Fruit fly (Drosophila melanogaster): Measurements from ENCODE around the gene Eig71Ef.

Eig71Ef gene

DNA sequence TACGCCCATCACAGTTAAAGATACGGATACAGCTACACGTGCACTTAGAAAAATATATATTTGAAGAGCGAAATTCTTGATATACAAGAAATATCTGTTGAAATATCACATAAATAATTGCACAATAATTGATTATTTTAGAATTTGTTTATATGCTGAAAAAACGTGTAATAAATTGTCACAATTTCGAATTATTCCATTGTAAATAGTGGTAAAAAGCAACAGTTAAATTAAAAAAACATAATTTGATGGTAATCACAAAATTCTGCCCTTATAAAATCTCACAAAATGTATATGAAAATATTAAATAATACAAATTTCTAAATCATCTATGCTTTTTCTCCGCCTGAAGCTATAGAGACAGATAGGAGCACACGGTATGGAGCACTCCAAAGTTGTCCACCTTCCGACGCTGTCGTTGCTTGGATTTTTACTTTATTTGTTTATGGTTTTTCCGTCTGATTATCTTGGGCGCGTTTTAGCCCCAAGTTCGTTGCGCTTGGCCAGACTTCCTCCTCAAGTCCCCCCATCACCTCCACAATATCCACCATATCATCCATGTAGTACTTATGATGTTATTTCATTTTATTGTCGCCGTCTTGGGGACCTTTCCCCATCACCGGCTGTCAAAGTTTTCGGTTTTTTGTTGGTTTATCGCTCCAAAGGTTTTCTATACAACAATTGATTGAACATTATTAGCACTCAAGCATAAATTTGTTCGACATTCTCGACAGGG is 47.2 kb upstream of the Eig71Ef start (continued):
- no peak for TF ChIP-seq Elba2 (GFP tag; optimal IDR thresholded peaks at IDR 0.05)
- TF ChIP-seq caup (GFP tag; optimal IDR thresholded peaks at IDR 0.05; ENCODE audit: severe bottlenecking) = no peak
- TF ChIP-seq Ravus (GFP tag; IDR thresholded peaks at IDR 0.05) = no peak
- TF ChIP-seq Kr (GFP tag; optimal IDR thresholded peaks at IDR 0.05) = no peak
- TF ChIP-seq E2f2 (GFP tag; IDR thresholded peaks at IDR 0.05) = peak; percentile 9; the same call in 1 of the 2 replicates
- TF ChIP-seq ind (GFP tag; optimal IDR thresholded peaks at IDR 0.05) = peak; percentile 50
- TF ChIP-seq CG17829 (tag; optimal IDR thresholded peaks at IDR 0.05) = peak; percentile 74
- TF ChIP-seq unc-4 (GFP tag; IDR thresholded peaks at IDR 0.05; ENCODE audit: partially characterized antibody) = no peak
- no peak for TF ChIP-seq wek (GFP tag; optimal IDR thresholded peaks at IDR 0.05)
- peak; percentile 69 for TF ChIP-seq CG18619 (GFP tag; optimal IDR thresholded peaks at IDR 0.05)
- peak; percentile 85 for TF ChIP-seq CG10979 (tag; optimal IDR thresholded peaks at IDR 0.05)
- TF ChIP-seq hth (optimal IDR thresholded peaks at IDR 0.05) = no peak
- peak; percentile 68 for TF ChIP-seq Hr3 (GFP tag; optimal IDR thresholded peaks at IDR 0.05)
- TF ChIP-seq Dip2 (GFP tag; IDR thresholded peaks at IDR 0.05) = no peak
- TF ChIP-seq CG6654 (GFP tag; optimal IDR thresholded peaks at IDR 0.05) = peak; percentile 40
- no peak for TF ChIP-seq MTF-1 (GFP tag; optimal IDR thresholded peaks at IDR 0.05; ENCODE audit: borderline replicate concordance)
- TF ChIP-seq MBD-R2 (GFP tag; IDR thresholded peaks at IDR 0.05) = no peak
- TF ChIP-seq CG2120 (GFP tag; optimal IDR thresholded peaks at IDR 0.05) = peak; percentile 38
- TF ChIP-seq CG2678 (tag; optimal IDR thresholded peaks at IDR 0.05) = peak; percentile 80
- peak; percentile 25 for TF ChIP-seq lilli (GFP tag; optimal IDR thresholded peaks at IDR 0.05)
- no peak for TF ChIP-seq HmgD (GFP tag; optimal IDR thresholded peaks at IDR 0.05)
- no peak for TF ChIP-seq slbo (GFP tag; IDR thresholded peaks at IDR 0.05)
- peak in 1 of 2 experiments; percentile 73 for TF ChIP-seq Hr51 (GFP tag; optimal IDR thresholded peaks at IDR 0.05)
- TF ChIP-seq hbn (GFP tag; IDR thresholded peaks at IDR 0.05; ENCODE audit: partially characterized antibody) = no peak
- TF ChIP-seq Oli (tag; optimal IDR thresholded peaks at IDR 0.05) = peak; percentile 73
- no peak for TF ChIP-seq pan (optimal IDR thresholded peaks at IDR 0.05)
- no peak for TF ChIP-seq pan (GFP tag; optimal IDR thresholded peaks at IDR 0.05 in 1 of 2, IDR thresholded peaks at IDR 0.05 in 1 of 2)
- TF ChIP-seq scrt (GFP tag; optimal IDR thresholded peaks at IDR 0.05) = no peak
- peak; percentile 60 for TF ChIP-seq CG15269 (tag; optimal IDR thresholded peaks at IDR 0.05)
- peak; percentile 83 for TF ChIP-seq phol (tag; optimal IDR thresholded peaks at IDR 0.05)
- TF ChIP-seq dm (GFP tag; optimal IDR thresholded peaks at IDR 0.05) = peak; percentile 25
- no peak for TF ChIP-seq CG34224 (GFP tag; IDR thresholded peaks at IDR 0.05; ENCODE audit: partially characterized antibody)
- no peak for TF ChIP-seq al (GFP tag; IDR thresholded peaks at IDR 0.05)
- TF ChIP-seq CG4360 (GFP tag; IDR thresholded peaks at IDR 0.05) = no peak
- TF ChIP-seq CG9215 (GFP tag; IDR thresholded peaks at IDR 0.05) = no peak
- no peak for TF ChIP-seq CG11398 (GFP tag; optimal IDR thresholded peaks at IDR 0.05)
- peak; percentile 12 for TF ChIP-seq CG6683 (GFP tag; optimal IDR thresholded peaks at IDR 0.05)
- TF ChIP-seq emc (GFP tag; optimal IDR thresholded peaks at IDR 0.05) = no peak
- TF ChIP-seq CG17385 (GFP tag; optimal IDR thresholded peaks at IDR 0.05) = peak; percentile 51
- TF ChIP-seq CG13424 (tag; optimal IDR thresholded peaks at IDR 0.05) = peak; percentile 72
- TF ChIP-seq abd-A (tag; optimal IDR thresholded peaks at IDR 0.05) = no peak
- TF ChIP-seq Eip74EF (GFP tag; optimal IDR thresholded peaks at IDR 0.05) = peak in 1 of 2 experiments; percentile 69
- TF ChIP-seq tx (GFP tag; optimal IDR thresholded peaks at IDR 0.05) = no peak
- TF ChIP-seq CG3163 (GFP tag; optimal IDR thresholded peaks at IDR 0.05) = no peak
- TF ChIP-seq vvl (GFP tag; IDR thresholded peaks at IDR 0.05) = peak; percentile 13; the same call in 1 of the 2 replicates
- TF ChIP-seq zf30C (GFP tag; optimal IDR thresholded peaks at IDR 0.05) = peak; percentile 56
- peak; percentile 7 for TF ChIP-seq CG10654 (GFP tag; optimal IDR thresholded peaks at IDR 0.05)
- TF ChIP-seq sqz (GFP tag; optimal IDR thresholded peaks at IDR 0.05) = no peak
- peak; percentile 53 for TF ChIP-seq Spps (tag; optimal IDR thresholded peaks at IDR 0.05)

Measured in whole organism, embryonic.